Worm (Caenorhabditis elegans): Measurements from ENCODE around the gene lgc-5.

DNA sequence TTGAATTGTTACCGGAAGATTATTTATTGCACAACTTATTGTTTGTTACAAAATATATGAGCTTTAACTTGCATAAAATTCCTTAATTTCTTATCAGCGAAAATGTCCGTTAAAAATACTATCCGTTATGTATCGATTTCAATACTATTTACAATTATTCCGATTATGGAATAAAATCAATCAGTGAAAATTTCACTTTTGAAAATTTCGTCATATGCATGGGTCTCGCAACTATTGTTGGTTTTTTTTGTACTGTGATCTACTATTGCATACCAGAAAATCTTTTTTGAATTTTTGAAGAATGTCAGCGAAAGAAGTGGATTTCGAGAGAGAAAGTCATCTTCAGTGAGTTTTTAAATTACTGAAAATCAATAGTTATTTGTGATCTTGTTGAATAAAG is 45.3 kb upstream of the lgc-5 start, which contains the start of gene nprl-3:
- TF ChIP-seq snpc-1.1 (tag; optimal IDR thresholded peaks at IDR 0.05; ENCODE audit: insufficient read depth) (no peak), B0019.2 (GFP tag; conservative IDR thresholded peaks at IDR 0.05) (no peak), F49E8.2 (tag; optimal IDR thresholded peaks at IDR 0.05; ENCODE audit: insufficient read depth) (no peak), hmg-20 (GFP tag; IDR thresholded peaks at IDR 0.05) (no peak), egl-18 (GFP tag; IDR thresholded peaks at IDR 0.05) (no peak), snpc-4 (GFP tag; optimal IDR thresholded peaks at IDR 0.05) (no peak), snpc-4 (tag; optimal IDR thresholded peaks at IDR 0.05) (no peak), lin-40 (tag; optimal IDR thresholded peaks at IDR 0.05) (no peak)
